2 fruit fly cellular contexts compared by ENCODE assay signal in the genomic region with DNA sequence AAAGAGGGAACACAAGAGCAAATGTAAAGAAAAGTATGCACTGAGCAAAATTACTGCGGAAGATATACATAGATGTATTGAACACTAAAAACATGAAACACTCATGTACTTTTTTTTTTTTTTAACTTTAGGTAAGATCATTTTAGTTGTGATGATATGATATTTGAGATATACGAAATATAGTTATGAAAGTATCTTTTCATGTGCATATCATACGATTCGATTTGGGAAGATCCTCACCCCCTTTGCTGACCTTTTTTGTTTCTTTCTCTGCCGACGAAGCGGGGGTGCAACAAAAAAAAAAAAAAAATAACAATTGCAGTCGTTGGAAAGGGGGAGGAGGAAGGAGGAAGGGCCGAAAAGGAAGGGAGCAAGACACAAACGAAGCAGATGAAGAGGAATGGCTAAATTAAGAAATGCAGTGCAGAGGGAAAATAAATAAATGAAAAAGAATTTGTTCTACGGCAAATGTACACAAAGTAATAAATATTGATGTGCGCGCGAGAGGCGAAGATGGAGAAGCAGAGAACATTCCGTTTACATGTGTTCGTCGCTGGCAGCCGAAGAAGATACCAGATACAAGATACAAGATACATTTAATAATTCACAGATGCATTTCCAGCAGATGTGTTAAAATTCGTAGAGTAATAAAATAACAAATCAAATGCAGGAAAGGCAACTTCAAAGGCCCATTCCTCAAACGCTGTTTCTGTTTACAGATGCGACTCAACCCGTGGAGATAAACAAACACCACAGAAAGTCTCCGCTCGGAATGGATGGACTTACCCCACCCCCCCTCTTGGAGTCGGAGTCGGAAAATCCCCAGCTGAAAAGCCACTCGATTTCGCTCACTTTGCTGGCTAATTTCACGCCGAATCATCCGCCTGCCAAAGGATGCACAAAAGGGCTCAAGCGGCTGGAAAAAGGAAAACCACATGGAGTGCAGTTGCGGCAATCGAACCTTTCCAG.
TF ChIP-seq lines count a peak whose summit lies in the region.

No protein-coding gene starts in this region.

TF ChIP-seq in whole organism, embryonic, 481 proteins besides CTCF, POLR2A, EP300 and RAD21 (continued from another document and continues in another):
- TF ChIP-seq CG9932 (GFP tag; IDR thresholded peaks at IDR 0.05; lab: Robert Waterston, UW): no peak
- no peak for TF ChIP-seq CG14860 (GFP tag; IDR thresholded peaks at IDR 0.05; lab: Robert Waterston, UW; ENCODE audit: partially characterized antibody)
- TF ChIP-seq dpn (GFP tag; optimal IDR thresholded peaks at IDR 0.05; lab: Kevin White, UChicago): peak in 1 of 2 experiments; percentile 35
- no peak for TF ChIP-seq CG17186 (GFP tag; optimal IDR thresholded peaks at IDR 0.05; lab: Kevin White, UChicago)
- TF ChIP-seq luna (GFP tag; optimal IDR thresholded peaks at IDR 0.05; lab: Kevin White, UChicago): no peak
- peak; percentile 55 for TF ChIP-seq E2f1 (GFP tag; IDR thresholded peaks at IDR 0.05; lab: Robert Waterston, UW)
- TF ChIP-seq BtbVII (GFP tag; optimal IDR thresholded peaks at IDR 0.05; lab: Kevin White, UChicago): no peak
- no peak for TF ChIP-seq mirr (GFP tag; optimal IDR thresholded peaks at IDR 0.05; lab: Kevin White, UChicago)
- no peak for TF ChIP-seq CG4328 (GFP tag; optimal IDR thresholded peaks at IDR 0.05; lab: Kevin White, UChicago)
- peak; percentile 9 to 24 for TF ChIP-seq Pdp1 (GFP tag; optimal IDR thresholded peaks at IDR 0.05; lab: Kevin White, UChicago)
- peak; percentile 81 for TF ChIP-seq bab2 (GFP tag; optimal IDR thresholded peaks at IDR 0.05; lab: Kevin White, UChicago)
- TF ChIP-seq CG10979 (tag; optimal IDR thresholded peaks at IDR 0.05; lab: Kevin White, UChicago): peak; percentile 69
- TF ChIP-seq ac (GFP tag; optimal IDR thresholded peaks at IDR 0.05; lab: Kevin White, UChicago): peak; percentile 60
- TF ChIP-seq usp (GFP tag; optimal IDR thresholded peaks at IDR 0.05; lab: Kevin White, UChicago): no peak
- TF ChIP-seq peb (GFP tag; IDR thresholded peaks at IDR 0.05; lab: Robert Waterston, UW): peak; percentile 48; the same call in 1 of the 2 replicates
- no peak for TF ChIP-seq Atf-2 (GFP tag; optimal IDR thresholded peaks at IDR 0.05; lab: Kevin White, UChicago)
- TF ChIP-seq ATbp (GFP tag; optimal IDR thresholded peaks at IDR 0.05; lab: Kevin White, UChicago): peak; percentile 12
- TF ChIP-seq sug (tag; optimal IDR thresholded peaks at IDR 0.05; lab: Kevin White, UChicago): no peak
- TF ChIP-seq CG10565 (GFP tag; optimal IDR thresholded peaks at IDR 0.05; lab: Kevin White, UChicago): no peak
- TF ChIP-seq Elba2 (GFP tag; optimal IDR thresholded peaks at IDR 0.05; lab: Kevin White, UChicago): no peak
- peak; percentile 62; the same call in 1 of the 2 replicates for TF ChIP-seq CG8765 (GFP tag; IDR thresholded peaks at IDR 0.05; lab: Robert Waterston, UW)
- TF ChIP-seq CG15269 (tag; optimal IDR thresholded peaks at IDR 0.05; lab: Kevin White, UChicago): no peak
- TF ChIP-seq sisA (GFP tag; IDR thresholded peaks at IDR 0.05; lab: Robert Waterston, UW): peak; percentile 45; the same call in 1 of the 2 replicates
- TF ChIP-seq cato (GFP tag; optimal IDR thresholded peaks at IDR 0.05; lab: Kevin White, UChicago; ENCODE audit: borderline replicate concordance): no peak
- TF ChIP-seq Spps (tag; optimal IDR thresholded peaks at IDR 0.05; lab: Kevin White, UChicago): peak; percentile 17
- TF ChIP-seq zen (tag; optimal IDR thresholded peaks at IDR 0.05; lab: Kevin White, UChicago): no peak
- peak; percentile 31 for TF ChIP-seq crc (GFP tag; optimal IDR thresholded peaks at IDR 0.05; lab: Kevin White, UChicago)
- TF ChIP-seq CG12769 (tag; optimal IDR thresholded peaks at IDR 0.05; lab: Kevin White, UChicago): no peak
- TF ChIP-seq E2f2 (GFP tag; IDR thresholded peaks at IDR 0.05; lab: Robert Waterston, UW): no peak
- no peak for TF ChIP-seq Hr51 (GFP tag; optimal IDR thresholded peaks at IDR 0.05; lab: Kevin White, UChicago)
- no peak for TF ChIP-seq jigr1 (GFP tag; IDR thresholded peaks at IDR 0.05; lab: Robert Waterston, UW)
- no peak for TF ChIP-seq Opbp (GFP tag; IDR thresholded peaks at IDR 0.05; lab: Robert Waterston, UW; ENCODE audit: partially characterized antibody)
- peak; percentile 70; the same call in 2 of the 3 replicates for TF ChIP-seq z (GFP tag; IDR thresholded peaks at IDR 0.05; lab: Robert Waterston, UW)
- TF ChIP-seq Bgb (GFP tag; IDR thresholded peaks at IDR 0.05; lab: Robert Waterston, UW; ENCODE audit: partially characterized antibody): no peak
- TF ChIP-seq CG8944 (GFP tag; optimal IDR thresholded peaks at IDR 0.05; lab: Kevin White, UChicago): no peak
- peak; percentile 25 for TF ChIP-seq mam (GFP tag; optimal IDR thresholded peaks at IDR 0.05; lab: Kevin White, UChicago)
- TF ChIP-seq CG3065 (GFP tag; optimal IDR thresholded peaks at IDR 0.05; lab: Kevin White, UChicago): no peak
- TF ChIP-seq Camta (GFP tag; optimal IDR thresholded peaks at IDR 0.05; lab: Kevin White, UChicago): peak; percentile 72
- TF ChIP-seq tgo (GFP tag; IDR thresholded peaks at IDR 0.05; lab: Robert Waterston, UW): no peak; the same call in 2 of the 3 replicates
- TF ChIP-seq CG17829 (tag; optimal IDR thresholded peaks at IDR 0.05; lab: Kevin White, UChicago): peak; percentile 87
- peak in 1 of 2 experiments; percentile 7 for TF ChIP-seq Hr78 (GFP tag; optimal IDR thresholded peaks at IDR 0.05; lab: Kevin White, UChicago)
- no peak for TF ChIP-seq hth (optimal IDR thresholded peaks at IDR 0.05; lab: Kevin White, UChicago)
- TF ChIP-seq vvl (GFP tag; IDR thresholded peaks at IDR 0.05; lab: Robert Waterston, UW): peak; percentile 42; the same call in 1 of the 2 replicates
- TF ChIP-seq Dfd (GFP tag; optimal IDR thresholded peaks at IDR 0.05; lab: Kevin White, UChicago): no peak
- peak; percentile 31 for TF ChIP-seq CG33557 (GFP tag; optimal IDR thresholded peaks at IDR 0.05; lab: Kevin White, UChicago)
- TF ChIP-seq Poxn (GFP tag; IDR thresholded peaks at IDR 0.05; lab: Robert Waterston, UW): no peak
- TF ChIP-seq nau (GFP tag; optimal IDR thresholded peaks at IDR 0.05; lab: Kevin White, UChicago): no peak
- TF ChIP-seq Hsf (GFP tag; optimal IDR thresholded peaks at IDR 0.05; lab: Kevin White, UChicago): no peak
- no peak for TF ChIP-seq CG16815 (GFP tag; optimal IDR thresholded peaks at IDR 0.05; lab: Kevin White, UChicago)
- no peak for TF ChIP-seq lilli (GFP tag; optimal IDR thresholded peaks at IDR 0.05; lab: Kevin White, UChicago)
- TF ChIP-seq crol (GFP tag; IDR thresholded peaks at IDR 0.05; lab: Robert Waterston, UW): peak; percentile 84
- TF ChIP-seq CG5245 (GFP tag; optimal IDR thresholded peaks at IDR 0.05; lab: Kevin White, UChicago): peak; percentile 10
- peak; percentile 40 for TF ChIP-seq CG17359 (tag; optimal IDR thresholded peaks at IDR 0.05; lab: Kevin White, UChicago)
- TF ChIP-seq ken (GFP tag; IDR thresholded peaks at IDR 0.05; lab: Robert Waterston, UW): peak; percentile 58; the same call in 1 of the 3 replicates
- no peak for TF ChIP-seq Fer3 (tag; optimal IDR thresholded peaks at IDR 0.05; lab: Kevin White, UChicago)
- TF ChIP-seq psq (GFP tag; optimal IDR thresholded peaks at IDR 0.05; lab: Kevin White, UChicago): peak; percentile 64
- TF ChIP-seq knrl (GFP tag; IDR thresholded peaks at IDR 0.05; lab: Robert Waterston, UW; ENCODE audit: partially characterized antibody): no peak
- TF ChIP-seq Ada2b (GFP tag; IDR thresholded peaks at IDR 0.05; lab: Robert Waterston, UW): no peak
- TF ChIP-seq CG7745 (tag; optimal IDR thresholded peaks at IDR 0.05; lab: Kevin White, UChicago): peak; percentile 19

TF ChIP-seq in whole organism, prepupa, 60 proteins besides CTCF, POLR2A, EP300 and RAD21 (continued from another document):
- TF ChIP-seq svp (GFP tag; lab: Kevin White, UChicago): peak; percentile 60
- TF ChIP-seq pdm3 (GFP tag; optimal IDR thresholded peaks at IDR 0.05; lab: Kevin White, UChicago): peak; percentile 36
- TF ChIP-seq CG3919 (GFP tag; optimal IDR thresholded peaks at IDR 0.05; lab: Kevin White, UChicago): peak; percentile 31
- no peak for TF ChIP-seq fd85E (GFP tag; optimal IDR thresholded peaks at IDR 0.05; lab: Kevin White, UChicago)
- peak; percentile 45 for TF ChIP-seq CG10631 (GFP tag; optimal IDR thresholded peaks at IDR 0.05; lab: Kevin White, UChicago)
- TF ChIP-seq CG3032 (tag; optimal IDR thresholded peaks at IDR 0.05; lab: Kevin White, UChicago): peak; percentile 35
- peak; percentile 71 for TF ChIP-seq Eip75B (GFP tag; optimal IDR thresholded peaks at IDR 0.05; lab: Kevin White, UChicago)
- TF ChIP-seq CG15336 (GFP tag; IDR thresholded peaks at IDR 0.05; lab: Robert Waterston, UW): no peak
- TF ChIP-seq CG8632 (GFP tag; optimal IDR thresholded peaks at IDR 0.05; lab: Kevin White, UChicago): peak; percentile 15
- TF ChIP-seq eg (GFP tag; IDR thresholded peaks at IDR 0.05; lab: Robert Waterston, UW): 0 out of 3 replicates have a peak, but pooled peaks have one; percentile 13
- TF ChIP-seq Sox102F (GFP tag; optimal IDR thresholded peaks at IDR 0.05; lab: Kevin White, UChicago): peak; percentile 23
- TF ChIP-seq dac (GFP tag; optimal IDR thresholded peaks at IDR 0.05; lab: Kevin White, UChicago): no peak
- peak; percentile 43 for TF ChIP-seq CG10669 (GFP tag; optimal IDR thresholded peaks at IDR 0.05; lab: Kevin White, UChicago)
- no peak for TF ChIP-seq Sox15 (GFP tag; optimal IDR thresholded peaks at IDR 0.05; lab: Kevin White, UChicago)
- TF ChIP-seq CG9139 (GFP tag; optimal IDR thresholded peaks at IDR 0.05; lab: Kevin White, UChicago): no peak
- peak; percentile 43 for TF ChIP-seq Hr39 (GFP tag; optimal IDR thresholded peaks at IDR 0.05; lab: Kevin White, UChicago)
- no peak for TF ChIP-seq Gug (GFP tag; IDR thresholded peaks at IDR 0.05; lab: Robert Waterston, UW)
- no peak for TF ChIP-seq CG6276 (GFP tag; optimal IDR thresholded peaks at IDR 0.05; lab: Kevin White, UChicago)
- peak; percentile 22 for TF ChIP-seq fd59A (GFP tag; optimal IDR thresholded peaks at IDR 0.05; lab: Kevin White, UChicago)
- TF ChIP-seq CG7368 (GFP tag; optimal IDR thresholded peaks at IDR 0.05; lab: Kevin White, UChicago): peak; percentile 11
- peak; percentile 47 for TF ChIP-seq Met (GFP tag; optimal IDR thresholded peaks at IDR 0.05; lab: Kevin White, UChicago)
- TF ChIP-seq Lpt (GFP tag; optimal IDR thresholded peaks at IDR 0.05; lab: Kevin White, UChicago): no peak
- TF ChIP-seq ss (GFP tag; optimal IDR thresholded peaks at IDR 0.05; lab: Kevin White, UChicago): peak; percentile 18 to 31
- TF ChIP-seq CG6792 (GFP tag; optimal IDR thresholded peaks at IDR 0.05; lab: Kevin White, UChicago): peak; percentile 8
- no peak for TF ChIP-seq vri (GFP tag; optimal IDR thresholded peaks at IDR 0.05; lab: Kevin White, UChicago)
- no peak for TF ChIP-seq CG6854 (GFP tag; optimal IDR thresholded peaks at IDR 0.05; lab: Kevin White, UChicago)
- no peak for TF ChIP-seq Eip93F (GFP tag; optimal IDR thresholded peaks at IDR 0.05; lab: Kevin White, UChicago)
- TF ChIP-seq Eip78C (GFP tag; lab: Kevin White, UChicago): peak; percentile 86
- peak; percentile 3 for TF ChIP-seq CG11902 (GFP tag; optimal IDR thresholded peaks at IDR 0.05; lab: Kevin White, UChicago)
- TF ChIP-seq achi (GFP tag; optimal IDR thresholded peaks at IDR 0.05; lab: Kevin White, UChicago): peak; percentile 45
- TF ChIP-seq CG8119 (GFP tag; IDR thresholded peaks at IDR 0.05; lab: Robert Waterston, UW): 0 out of 3 replicates have a peak, but pooled peaks have one; percentile 14
- no peak for TF ChIP-seq CG11762 (GFP tag; optimal IDR thresholded peaks at IDR 0.05; lab: Kevin White, UChicago; ENCODE audit: insufficient read depth)
- TF ChIP-seq topi (GFP tag; optimal IDR thresholded peaks at IDR 0.05; lab: Kevin White, UChicago): peak; percentile 45
- peak; percentile 43 for TF ChIP-seq CG31627 (GFP tag; optimal IDR thresholded peaks at IDR 0.05; lab: Kevin White, UChicago)
- TF ChIP-seq dsx (GFP tag; optimal IDR thresholded peaks at IDR 0.05; lab: Kevin White, UChicago; ENCODE audit: poor library complexity, severe bottlenecking): peak; percentile 75
- no peak for TF ChIP-seq CG32006 (GFP tag; optimal IDR thresholded peaks at IDR 0.05; lab: Kevin White, UChicago)
- TF ChIP-seq Hr4 (GFP tag; optimal IDR thresholded peaks at IDR 0.05; lab: Kevin White, UChicago): no peak
- TF ChIP-seq CG6163 (GFP tag; IDR thresholded peaks at IDR 0.05; lab: Robert Waterston, UW): peak; percentile 67; the same call in 2 of the 3 replicates
- no peak for TF ChIP-seq Ets21C (GFP tag; optimal IDR thresholded peaks at IDR 0.05; lab: Kevin White, UChicago)
